Worm (Caenorhabditis elegans) whole organism, young adult: ENCODE measurements around the gene mdf-2.

Experiments used
- B0019.2 ChIP-seq: fragments of 200-800 bp; sonication (Bioruptor generic); conservative IDR thresholded peaks from 2 replicates; pipeline ENCODE4 v1.3.6; 2022; ENCODE audit warnings: missing genetic modification reagents, missing genetic modification characterization, missing compliant biosample characterization
- B0035.1 ChIP-seq: sonication (generic microtip); optimal IDR thresholded peaks from 2 replicates; lab custom pipeline; 2016; ENCODE audit warnings: missing genetic modification characterization, mild to moderate bottlenecking, missing compliant biosample characterization, missing genotype, missing genetic modification reagents
- C17E4.6 ChIP-seq: fragments of 200-800 bp; sonication (Bioruptor generic); IDR thresholded peaks from 2 replicates; pipeline ENCODE4 v1.3.6; 2022; ENCODE audit warnings: missing genetic modification reagents, missing genetic modification characterization, missing compliant biosample characterization
- D2030.7 ChIP-seq: fragments of 200-800 bp; sonication (Bioruptor generic); IDR thresholded peaks from 2 replicates; pipeline ENCODE4 v1.3.6; 2022; ENCODE audit warnings: missing genetic modification reagents, missing genetic modification characterization, missing compliant biosample characterization
- F23B12.7 ChIP-seq: sonication (generic microtip); optimal IDR thresholded peaks from 2 replicates; lab custom pipeline; 2017; ENCODE audit warnings: missing genetic modification characterization, mild to moderate bottlenecking, missing compliant biosample characterization, antibody characterized with exemption, moderate library complexity; ENCODE audit not compliant: insufficient read depth
- F37B4.10 ChIP-seq: fragments of 200-800 bp; sonication (Bioruptor generic); IDR thresholded peaks from 2 replicates; pipeline ENCODE4 v1.3.6; 2022; ENCODE audit warnings: missing genetic modification characterization, missing compliant biosample characterization
- F39B2.1 ChIP-seq: fragments of 200-800 bp; sonication (Bioruptor generic); IDR thresholded peaks from 2 replicates; pipeline ENCODE4 v1.3.6; 2022; ENCODE audit warnings: missing genetic modification reagents, missing genetic modification characterization, missing compliant biosample characterization
- F52B5.7 ChIP-seq: sonication (generic microtip); optimal IDR thresholded peaks from 2 replicates; lab custom pipeline; 2016; ENCODE audit warnings: mild to moderate bottlenecking, missing genetic modification characterization, missing compliant biosample characterization
- F55B11.4 ChIP-seq: sonication (generic microtip); optimal IDR thresholded peaks from 2 replicates; lab custom pipeline; 2016; ENCODE audit warnings: missing compliant biosample characterization, missing genetic modification characterization, borderline replicate concordance; ENCODE audit not compliant: insufficient read depth
- F57C9.4 ChIP-seq: sonication (generic microtip); optimal IDR thresholded peaks from 2 replicates; lab custom pipeline; 2017; ENCODE audit warnings: mild to moderate bottlenecking, missing genetic modification characterization, missing compliant biosample characterization
- Y53F4B.3 ChIP-seq: fragments of 200-800 bp; sonication (Bioruptor generic); IDR thresholded peaks from 2 replicates; pipeline ENCODE4 v1.3.6; 2022; ENCODE audit warnings: missing genetic modification reagents, missing genetic modification characterization, missing compliant biosample characterization
- Y53G8AR.9 ChIP-seq: fragments of 200-800 bp; sonication (Bioruptor generic); conservative IDR thresholded peaks from 2 replicates; pipeline ENCODE4 v1.3.6; 2022; ENCODE audit warnings: missing genetic modification reagents, missing genetic modification characterization, missing compliant biosample characterization
- Y79H2A.3 ChIP-seq: fragments of 200-800 bp; sonication (Bioruptor generic); conservative IDR thresholded peaks from 2 replicates; pipeline ENCODE4 v1.3.6; 2022; ENCODE audit warnings: missing genetic modification reagents, missing genetic modification characterization, missing compliant biosample characterization
- aptf-3 ChIP-seq: fragments of 200-800 bp; sonication (Bioruptor generic); IDR thresholded peaks from 2 replicates; pipeline ENCODE4 v1.3.6; 2022; ENCODE audit warnings: missing genetic modification characterization, missing compliant biosample characterization
- atf-7 ChIP-seq: sonication (generic microtip); optimal IDR thresholded peaks from 2 replicates; lab custom pipeline; 2017; ENCODE audit warnings: mild to moderate bottlenecking, missing genetic modification characterization, missing compliant biosample characterization
- attf-6 ChIP-seq: fragments of 200-800 bp; sonication (Bioruptor generic); IDR thresholded peaks from 2 replicates; pipeline ENCODE4 v1.3.6; 2022; ENCODE audit warnings: missing genetic modification reagents, missing genetic modification characterization, missing compliant biosample characterization
- ccch-3 ChIP-seq: fragments of 200-800 bp; sonication (Bioruptor generic); optimal IDR thresholded peaks from 2 replicates; lab custom pipeline; 2018; ENCODE audit warnings: mild to moderate bottlenecking, missing genetic modification characterization, missing compliant biosample characterization
- cebp-1 ChIP-seq, 2 experiments: fragments of 200-800 bp in 1 of 2; sonication (Bioruptor generic) in 1 of 2; sonication (generic microtip) in 1 of 2; IDR thresholded peaks in 1 of 2; optimal IDR thresholded peaks in 1 of 2; 2 replicates each; pipeline versions ENCODE4 v1.3.6 to Lab custom; 2017 to 2022; ENCODE audit warnings: missing compliant biosample characterization in 2 of 2, missing genetic modification characterization in 2 of 2, mild to moderate bottlenecking in 1 of 2, missing genetic modification reagents in 1 of 2, moderate library complexity in 1 of 2
- cebp-2 ChIP-seq: fragments of 200-800 bp; sonication (Bioruptor generic); IDR thresholded peaks from 2 replicates; pipeline ENCODE4 v1.3.6; 2022; ENCODE audit warnings: missing genetic modification characterization, missing compliant biosample characterization
- ceh-100 ChIP-seq: fragments of 200-800 bp; sonication (Bioruptor generic); IDR thresholded peaks from 2 replicates; pipeline ENCODE4 v1.3.6; 2022; ENCODE audit warnings: missing genetic modification reagents, missing genetic modification characterization, missing compliant biosample characterization
- ceh-27 ChIP-seq: fragments of 200-800 bp; sonication (Bioruptor generic); optimal IDR thresholded peaks from 2 replicates; lab custom pipeline; 2018; ENCODE audit warnings: mild to moderate bottlenecking, missing genetic modification characterization, moderate library complexity, missing compliant biosample characterization
- ceh-40 ChIP-seq: fragments of 200-800 bp; sonication (Bioruptor generic); IDR thresholded peaks from 2 replicates; pipeline ENCODE4 v1.3.6; 2022; ENCODE audit warnings: missing genetic modification characterization, missing compliant biosample characterization
- ceh-79 ChIP-seq: sonication (generic microtip); optimal IDR thresholded peaks from 2 replicates; lab custom pipeline; 2017; ENCODE audit warnings: mild to moderate bottlenecking, missing genetic modification characterization, missing compliant biosample characterization
- dpff-1 ChIP-seq: sonication (generic microtip); optimal IDR thresholded peaks from 2 replicates; lab custom pipeline; 2017; ENCODE audit warnings: mild to moderate bottlenecking, missing genetic modification characterization, missing compliant biosample characterization
- efl-1 ChIP-seq: fragments of 150-350 bp; optimal IDR thresholded peaks from 2 replicates; lab custom pipeline; 2014; ENCODE audit warnings: missing biosample characterization, missing genetic modification reagents, missing genetic modification characterization
- egl-44 ChIP-seq: fragments of 200-800 bp; sonication (Bioruptor generic); IDR thresholded peaks from 2 replicates; pipeline ENCODE4 v1.3.6; 2022; ENCODE audit warnings: missing genetic modification reagents, missing genetic modification characterization, missing compliant biosample characterization
- egrh-3 ChIP-seq: fragments of 200-800 bp; sonication (Bioruptor generic); IDR thresholded peaks from 2 replicates; pipeline ENCODE4 v1.3.6; 2022; ENCODE audit warnings: missing genetic modification reagents, missing genetic modification characterization, missing compliant biosample characterization
- ekl-4 ChIP-seq: fragments of 200-800 bp; sonication (Bioruptor generic); IDR thresholded peaks from 2 replicates; pipeline ENCODE4 v1.3.6; 2022; ENCODE audit warnings: missing genetic modification reagents, missing genetic modification characterization, missing compliant biosample characterization
- hmg-1.2 ChIP-seq: fragments of 200-800 bp; sonication (Bioruptor generic); IDR thresholded peaks from 2 replicates; pipeline ENCODE4 v1.3.6; 2022; ENCODE audit warnings: missing genetic modification reagents, missing genetic modification characterization, missing compliant biosample characterization
- hrde-1 ChIP-seq: sonication (generic microtip); optimal IDR thresholded peaks from 2 replicates; lab custom pipeline; 2016; ENCODE audit warnings: missing genetic modification characterization, mild to moderate bottlenecking, missing compliant biosample characterization, moderate library complexity, missing genotype, missing genetic modification reagents, borderline replicate concordance
- lin-54 ChIP-seq: fragments of 200-800 bp; sonication (Bioruptor generic); optimal IDR thresholded peaks from 2 replicates; lab custom pipeline; 2018; ENCODE audit warnings: mild to moderate bottlenecking, missing genetic modification characterization, missing compliant biosample characterization
- lir-1 ChIP-seq: fragments of 200-800 bp; sonication (Bioruptor generic); conservative IDR thresholded peaks from 2 replicates; pipeline ENCODE4 v1.3.6; 2022; ENCODE audit warnings: missing genetic modification reagents, missing genetic modification characterization, missing compliant biosample characterization
- mel-28 ChIP-seq: sonication (generic microtip); optimal IDR thresholded peaks from 2 replicates; lab custom pipeline; 2016; ENCODE audit warnings: borderline replicate concordance, mild to moderate bottlenecking, missing genetic modification characterization, missing compliant biosample characterization
- nfyb-1 ChIP-seq: fragments of 200-800 bp; sonication (Bioruptor generic); IDR thresholded peaks from 2 replicates; pipeline ENCODE4 v1.3.6; 2022; ENCODE audit warnings: missing genetic modification reagents, missing genetic modification characterization, missing compliant biosample characterization
- nhr-120 ChIP-seq: fragments of 200-800 bp; sonication (Bioruptor generic); IDR thresholded peaks from 2 replicates; pipeline ENCODE4 v1.3.6; 2022; ENCODE audit warnings: missing genetic modification characterization, missing compliant biosample characterization
- nhr-90 ChIP-seq: sonication (generic microtip); optimal IDR thresholded peaks from 2 replicates; lab custom pipeline; 2016; ENCODE audit warnings: missing genotype, mild to moderate bottlenecking, missing genetic modification characterization, missing compliant biosample characterization
- pbrm-1 ChIP-seq: fragments of 200-800 bp; sonication (Bioruptor generic); IDR thresholded peaks from 2 replicates; pipeline ENCODE4 v1.3.6; 2022; ENCODE audit warnings: missing genetic modification reagents, missing genetic modification characterization, missing compliant biosample characterization
- rpc-1 ChIP-seq, 2 experiments: fragments of 150-350 bp in 1 of 2; sonication (generic microtip) in 1 of 2; optimal IDR thresholded peaks; 2 replicates each; lab custom pipeline; 2014 to 2018; ENCODE audit warnings: missing biosample characterization in 1 of 2, missing genetic modification characterization in 1 of 2, missing genetic modification reagents in 1 of 2, missing genotype in 1 of 2
- sdz-38 ChIP-seq: sonication (generic microtip); optimal IDR thresholded peaks from 2 replicates; lab custom pipeline; 2016; ENCODE audit warnings: missing genotype, missing genetic modification characterization, missing compliant biosample characterization
- sea-2 ChIP-seq: fragments of 200-800 bp; sonication (Bioruptor generic); IDR thresholded peaks from 2 replicates; pipeline ENCODE4 v1.3.6; 2022; ENCODE audit warnings: missing genetic modification characterization, missing compliant biosample characterization
- snpc-1.1 ChIP-seq: sonication (generic microtip); optimal IDR thresholded peaks from 2 replicates; lab custom pipeline; 2017; ENCODE audit warnings: missing genetic modification characterization, mild to moderate bottlenecking, missing compliant biosample characterization, antibody characterized with exemption, moderate library complexity, missing genotype, missing genetic modification reagents; ENCODE audit not compliant: insufficient read depth
- sptf-2 ChIP-seq: fragments of 200-800 bp; sonication (Bioruptor generic); optimal IDR thresholded peaks from 2 replicates; lab custom pipeline; 2018; ENCODE audit warnings: mild to moderate bottlenecking, missing genetic modification characterization, missing compliant biosample characterization
- unc-130 ChIP-seq: sonication (generic microtip); optimal IDR thresholded peaks from 2 replicates; lab custom pipeline; 2016; ENCODE audit warnings: missing genetic modification reagents, missing genetic modification characterization, missing compliant biosample characterization
- unc-62 ChIP-seq: fragments of 150-350 bp; optimal IDR thresholded peaks from 2 replicates; lab custom pipeline; 2014; ENCODE audit warnings: missing biosample characterization, missing genetic modification reagents, missing genetic modification characterization
- xnd-1 ChIP-seq: sonication (generic microtip); optimal IDR thresholded peaks from 2 replicates; lab custom pipeline; 2016; ENCODE audit warnings: missing genotype, missing genetic modification reagents, missing genetic modification characterization, missing compliant biosample characterization
- ztf-28 ChIP-seq: fragments of 200-800 bp; sonication (Bioruptor generic); IDR thresholded peaks from 2 replicates; pipeline ENCODE4 v1.3.6; 2022; ENCODE audit warnings: missing genetic modification reagents, missing genetic modification characterization, missing compliant biosample characterization
- ztf-3 ChIP-seq: fragments of 200-800 bp; sonication (Bioruptor generic); optimal IDR thresholded peaks from 2 replicates; lab custom pipeline; 2018; ENCODE audit warnings: mild to moderate bottlenecking, missing genetic modification characterization, missing compliant biosample characterization

mdf-2 gene

DNA sequence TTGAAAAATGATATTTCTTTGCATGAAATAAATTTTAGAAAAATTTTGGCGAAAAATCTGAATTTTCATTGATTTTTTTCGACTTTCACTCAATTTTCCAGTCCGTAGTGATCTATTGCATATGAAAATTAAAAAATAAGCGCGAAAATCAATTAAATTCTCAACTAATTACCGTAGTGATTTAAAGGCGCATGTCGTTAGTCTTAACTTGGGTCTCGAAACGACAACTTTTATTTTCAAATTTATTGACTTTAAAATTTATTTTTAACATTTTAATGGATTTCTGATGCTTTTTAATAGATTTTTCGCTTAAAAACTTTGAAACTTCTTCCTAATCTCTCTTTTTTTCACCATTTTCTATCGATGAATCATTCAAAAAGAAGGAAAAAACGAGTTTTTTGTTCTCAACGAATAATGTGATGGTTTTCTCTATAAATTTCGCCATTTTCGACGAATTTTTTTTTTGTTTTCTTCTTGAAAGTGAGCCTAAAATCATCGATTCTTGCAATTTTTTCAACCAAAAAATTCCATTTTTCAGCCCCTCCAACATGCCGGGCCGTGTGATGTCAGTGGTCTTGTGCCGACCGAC, 33.3 kb downstream of the mdf-2 start, which contains the start of gene vamp-7 (continued):
- no peak for TF ChIP-seq ekl-4 (GFP tag; lab: Robert Waterston, UW)
- no peak for TF ChIP-seq ztf-3 (GFP tag; lab: Kevin White, UChicago)
- no peak for TF ChIP-seq unc-130 (GFP tag; lab: Kevin White, UChicago)
- no peak for TF ChIP-seq sptf-2
- TF ChIP-seq efl-1 (GFP tag; lab: Kevin White, UChicago): peak; percentile 78
- TF ChIP-seq lir-1 (GFP tag; lab: Robert Waterston, UW): no peak
- no peak for TF ChIP-seq sdz-38
- TF ChIP-seq D2030.7 (GFP tag; lab: Robert Waterston, UW): no peak
- TF ChIP-seq egrh-3 (GFP tag; lab: Robert Waterston, UW): no peak
- TF ChIP-seq nhr-120 (GFP tag; lab: Robert Waterston, UW): no peak
- no peak for TF ChIP-seq ceh-79 (tag; lab: Kevin White, UChicago)
- peak; percentile 72 for TF ChIP-seq lin-54 (GFP tag; lab: Kevin White, UChicago)
- no peak for TF ChIP-seq B0035.1
- peak; percentile 91 for TF ChIP-seq xnd-1 (tag; lab: Kevin White, UChicago)
- TF ChIP-seq F55B11.4 (tag; lab: Kevin White, UChicago): no peak
- TF ChIP-seq sea-2: no peak
- TF ChIP-seq cebp-1 (GFP tag; IDR thresholded peaks at IDR 0.05; lab: Robert Waterston, UW): no peak
- TF ChIP-seq cebp-1 (tag; optimal IDR thresholded peaks at IDR 0.05; lab: Kevin White, UChicago): peak; percentile 42
- no peak for TF ChIP-seq aptf-3
- no peak for TF ChIP-seq F37B4.10 (GFP tag; lab: Robert Waterston, UW)
- no peak for TF ChIP-seq ceh-27 (GFP tag; lab: Kevin White, UChicago)
- no peak for TF ChIP-seq ceh-100 (GFP tag; lab: Robert Waterston, UW)
- peak; percentile 13 for TF ChIP-seq hrde-1
- no peak for TF ChIP-seq dpff-1
- TF ChIP-seq rpc-1 (optimal IDR thresholded peaks at IDR 0.05; lab: Kevin White, UChicago): no peak
- no peak for TF ChIP-seq rpc-1 (tag; optimal IDR thresholded peaks at IDR 0.05; lab: Kevin White, UChicago)
- peak; percentile 24; the same call in 1 of the 2 replicates for TF ChIP-seq hmg-1.2 (GFP tag; lab: Robert Waterston, UW)
- peak; percentile 56; the same call in 1 of the 2 replicates for TF ChIP-seq attf-6
- no peak for TF ChIP-seq F52B5.7 (tag; lab: Kevin White, UChicago)
- TF ChIP-seq atf-7 (tag; lab: Kevin White, UChicago): no peak
- TF ChIP-seq Y53G8AR.9 (GFP tag; lab: Robert Waterston, UW): no peak
- TF ChIP-seq unc-62 (GFP tag; lab: Kevin White, UChicago): no peak
- TF ChIP-seq F57C9.4 (tag; lab: Kevin White, UChicago): no peak
- TF ChIP-seq Y53F4B.3: no peak
- no peak for TF ChIP-seq F23B12.7 (tag; lab: Kevin White, UChicago)
- TF ChIP-seq F39B2.1 (GFP tag; lab: Robert Waterston, UW): no peak
- no peak for TF ChIP-seq C17E4.6 (GFP tag; lab: Robert Waterston, UW)
- no peak for TF ChIP-seq snpc-1.1 (tag; lab: Kevin White, UChicago)
- peak; percentile 44; the same call in 1 of the 2 replicates for TF ChIP-seq pbrm-1 (GFP tag; lab: Robert Waterston, UW)
- TF ChIP-seq ztf-28 (GFP tag; lab: Robert Waterston, UW): no peak
- TF ChIP-seq B0019.2: no peak
- no peak for TF ChIP-seq Y79H2A.3 (GFP tag; lab: Robert Waterston, UW)
- no peak for TF ChIP-seq ceh-40
- TF ChIP-seq cebp-2 (GFP tag; lab: Robert Waterston, UW): no peak
- no peak for TF ChIP-seq nhr-90 (tag; lab: Kevin White, UChicago)
- no peak for TF ChIP-seq nfyb-1
- TF ChIP-seq mel-28: peak; percentile 37
- TF ChIP-seq ccch-3 (GFP tag; lab: Kevin White, UChicago): no peak
- no peak for TF ChIP-seq egl-44 (GFP tag; lab: Robert Waterston, UW)
